Fruit fly (Drosophila melanogaster) whole organism, embryonic: Measurements from ENCODE around the gene mRpS30.

Source experiments
- Atf3 ChIP-seq: fragments of 200-800 bp; sonication (Bioruptor generic); optimal IDR thresholded peaks from 3 replicates; lab custom pipeline; 2016; ENCODE audit warnings: missing biosample characterization, missing genetic modification characterization
- CG10366 ChIP-seq: fragments of 200-800 bp; sonication (Bioruptor generic); IDR thresholded peaks from 2 replicates; pipeline ENCODE4 v1.3.6; 2022; ENCODE audit warnings: missing biosample characterization, missing genetic modification characterization
- CG10543 ChIP-seq: fragments of 200-800 bp; sonication (Bioruptor generic); optimal IDR thresholded peaks from 3 replicates; lab custom pipeline; 2017; ENCODE audit warnings: missing biosample characterization, mild to moderate bottlenecking, missing genetic modification characterization, moderate library complexity
- CG11093 ChIP-seq: fragments of 200-800 bp; sonication (Bioruptor generic); IDR thresholded peaks from 3 replicates; pipeline ENCODE4 v1.3.6; 2022; ENCODE audit warnings: missing biosample characterization, missing genetic modification characterization
- CG11560 ChIP-seq: fragments of 200-800 bp; sonication (Bioruptor generic); IDR thresholded peaks from 3 replicates; pipeline ENCODE4 v1.3.6; 2022; ENCODE audit warnings: missing biosample characterization, missing genetic modification characterization
- CG12236 ChIP-seq: fragments of 200-800 bp; sonication (Bioruptor generic); optimal IDR thresholded peaks from 2 replicates; lab custom pipeline; 2016; ENCODE audit warnings: missing biosample characterization, missing genetic modification characterization
- CG13424 ChIP-seq: fragments of 200-800 bp; sonication (Bioruptor generic); optimal IDR thresholded peaks from 2 replicates; lab custom pipeline; 2019; ENCODE audit warnings: missing biosample characterization, mild to moderate bottlenecking, missing genetic modification characterization, moderate library complexity
- CG13894 ChIP-seq: fragments of 200-800 bp; sonication (Bioruptor generic); optimal IDR thresholded peaks from 3 replicates; lab custom pipeline; 2018; ENCODE audit warnings: missing biosample characterization, mild to moderate bottlenecking, missing genetic modification characterization, moderate library complexity
- CG14014 ChIP-seq: fragments of 200-800 bp; sonication (Bioruptor generic); IDR thresholded peaks from 2 replicates; pipeline ENCODE4 v1.3.6; 2022; ENCODE audit warnings: missing biosample characterization, missing genetic modification characterization
- CG15601 ChIP-seq: fragments of 200-800 bp; sonication (Bioruptor generic); optimal IDR thresholded peaks from 3 replicates; lab custom pipeline; 2019; ENCODE audit warnings: missing biosample characterization, mild to moderate bottlenecking, missing genetic modification characterization, moderate library complexity
- CG15696 ChIP-seq: fragments of 200-800 bp; sonication (Bioruptor generic); optimal IDR thresholded peaks from 2 replicates; lab custom pipeline; 2019; ENCODE audit warnings: missing biosample characterization, mild to moderate bottlenecking, missing genetic modification characterization, moderate library complexity
- CG17359 ChIP-seq: fragments of 200-800 bp; sonication (Bioruptor generic); optimal IDR thresholded peaks from 3 replicates; lab custom pipeline; 2018; ENCODE audit warnings: missing biosample characterization, mild to moderate bottlenecking, missing genetic modification characterization, moderate library complexity
- CG31365 ChIP-seq: fragments of 200-800 bp; sonication (Bioruptor generic); optimal IDR thresholded peaks from 2 replicates; lab custom pipeline; 2018; ENCODE audit warnings: missing biosample characterization, mild to moderate bottlenecking, missing genetic modification characterization
- CG42726 ChIP-seq: fragments of 200-800 bp; sonication (Bioruptor generic); IDR thresholded peaks from 2 replicates; pipeline ENCODE4 v1.3.6; 2022; ENCODE audit warnings: missing biosample characterization, missing genetic modification characterization; ENCODE audit not compliant: partially characterized antibody
- CG4730 ChIP-seq: fragments of 200-800 bp; sonication (Bioruptor generic); IDR thresholded peaks from 2 replicates; pipeline ENCODE4 v1.3.6; 2022; ENCODE audit warnings: missing biosample characterization, missing genetic modification characterization
- CG5245 ChIP-seq: fragments of 200-800 bp; sonication (Bioruptor generic); optimal IDR thresholded peaks from 3 replicates; lab custom pipeline; 2016; ENCODE audit warnings: missing biosample characterization, missing genetic modification characterization
- CG7745 ChIP-seq: fragments of 200-800 bp; sonication (Bioruptor generic); optimal IDR thresholded peaks from 2 replicates; lab custom pipeline; 2018; ENCODE audit warnings: missing biosample characterization, mild to moderate bottlenecking, missing genetic modification characterization, moderate library complexity
- CG7928 ChIP-seq: fragments of 200-800 bp; sonication (Bioruptor generic); optimal IDR thresholded peaks from 2 replicates; lab custom pipeline; 2017; ENCODE audit warnings: missing biosample characterization, mild to moderate bottlenecking, missing genetic modification characterization
- CG8765 ChIP-seq: fragments of 200-800 bp; sonication (Bioruptor generic); IDR thresholded peaks from 2 replicates; pipeline ENCODE4 v1.3.6; 2022; ENCODE audit warnings: missing biosample characterization, missing genetic modification characterization
- CrebB ChIP-seq: fragments of 200-800 bp; sonication (Bioruptor generic); optimal IDR thresholded peaks from 3 replicates; lab custom pipeline; 2018; ENCODE audit warnings: missing biosample characterization, mild to moderate bottlenecking, missing genetic modification characterization
- Dfd ChIP-seq, 2 experiments: fragments of >200 bp; optimal IDR thresholded peaks; 2 replicates each; lab custom pipeline; 2017; ENCODE audit warnings: missing biosample characterization in 2 of 2, missing genetic modification characterization in 2 of 2
- Ets65A ChIP-seq: fragments of 200-800 bp; sonication (Bioruptor generic); peaks from one replicate; lab custom pipeline; 2016; ENCODE audit warnings: missing biosample characterization, missing genetic modification characterization
- H2.0 ChIP-seq: fragments of 200-800 bp; sonication (Bioruptor generic); IDR thresholded peaks from 2 replicates; pipeline ENCODE4 v1.3.6; 2022; ENCODE audit warnings: missing biosample characterization, missing genetic modification characterization
- Hmr ChIP-seq: fragments of 200-800 bp; sonication (Bioruptor generic); optimal IDR thresholded peaks from 3 replicates; lab custom pipeline; 2017; ENCODE audit warnings: mild to moderate bottlenecking, missing biosample characterization, missing genetic modification reagents, missing genetic modification characterization
- Hr3 ChIP-seq: fragments of 200-800 bp; sonication (Bioruptor generic); optimal IDR thresholded peaks from 3 replicates; lab custom pipeline; 2016; ENCODE audit warnings: missing biosample characterization, missing genetic modification characterization
- Meics ChIP-seq: fragments of 200-800 bp; sonication (Bioruptor generic); optimal IDR thresholded peaks from 2 replicates; lab custom pipeline; 2017; ENCODE audit warnings: missing biosample characterization, mild to moderate bottlenecking, missing genetic modification characterization
- Mes4 ChIP-seq: fragments of 200-800 bp; sonication (Bioruptor generic); optimal IDR thresholded peaks from 2 replicates; lab custom pipeline; 2016; ENCODE audit warnings: missing biosample characterization, missing genetic modification characterization
- NC2α ChIP-seq: fragments of 200-800 bp; sonication (Bioruptor generic); optimal IDR thresholded peaks from 2 replicates; lab custom pipeline; 2016; ENCODE audit warnings: missing biosample characterization, missing genetic modification characterization
- Neu2 ChIP-seq: fragments of 200-800 bp; sonication (Bioruptor generic); optimal IDR thresholded peaks from 3 replicates; lab custom pipeline; 2016; ENCODE audit warnings: missing biosample characterization, missing genetic modification characterization, borderline replicate concordance
- Nf-YC ChIP-seq: fragments of 200-800 bp; optimal IDR thresholded peaks from 3 replicates; lab custom pipeline; 2019; ENCODE audit warnings: missing biosample characterization, mild to moderate bottlenecking, missing genetic modification characterization, moderate library complexity
- Sin3A ChIP-seq: fragments of >200 bp; optimal IDR thresholded peaks from 2 replicates; lab custom pipeline; 2018
- Sox102F ChIP-seq: fragments of 200-800 bp; sonication (Bioruptor generic); optimal IDR thresholded peaks from 2 replicates; lab custom pipeline; 2018; ENCODE audit warnings: missing biosample characterization, mild to moderate bottlenecking, missing genetic modification characterization, moderate library complexity
- Ssrp ChIP-seq: fragments of 200-800 bp; sonication (Bioruptor generic); optimal IDR thresholded peaks from 2 replicates; lab custom pipeline; 2018; ENCODE audit warnings: missing biosample characterization, mild to moderate bottlenecking, missing genetic modification characterization, moderate library complexity
- ato ChIP-seq: fragments of 200-800 bp; sonication (Bioruptor generic); IDR thresholded peaks from 2 replicates; pipeline ENCODE4 v1.3.6; 2022; ENCODE audit warnings: missing biosample characterization, missing genetic modification characterization; ENCODE audit not compliant: partially characterized antibody
- cad ChIP-seq: fragments of >200 bp; optimal IDR thresholded peaks from 2 replicates; lab custom pipeline; 2017; ENCODE audit warnings: missing biosample characterization, missing genetic modification characterization
- corto ChIP-seq: fragments of 200-800 bp; sonication (Bioruptor generic); optimal IDR thresholded peaks from 2 replicates; lab custom pipeline; 2016; ENCODE audit warnings: missing biosample characterization, mild to moderate bottlenecking, missing genetic modification characterization, moderate library complexity
- dati ChIP-seq: fragments of 200-800 bp; sonication (Bioruptor generic); IDR thresholded peaks from 2 replicates; pipeline ENCODE4 v1.3.6; 2022; ENCODE audit warnings: missing biosample characterization, missing genetic modification characterization
- dimm ChIP-seq: fragments of 200-800 bp; sonication (Bioruptor generic); IDR thresholded peaks from 2 replicates; pipeline ENCODE4 v1.3.6; 2022; ENCODE audit warnings: missing biosample characterization, missing genetic modification characterization
- gsb ChIP-seq: fragments of 200-800 bp; sonication (Bioruptor generic); IDR thresholded peaks from 2 replicates; pipeline ENCODE4 v1.3.6; 2022; ENCODE audit warnings: missing biosample characterization, missing genetic modification characterization
- hth ChIP-seq: fragments of >200 bp; optimal IDR thresholded peaks from 2 replicates; lab custom pipeline; 2017; ENCODE audit warnings: inconsistent platforms
- jing ChIP-seq: fragments of 200-800 bp; sonication (Bioruptor generic); optimal IDR thresholded peaks from 2 replicates; lab custom pipeline; 2018; ENCODE audit warnings: missing biosample characterization, mild to moderate bottlenecking, missing genetic modification characterization
- lab ChIP-seq: fragments of 200-800 bp; sonication (Bioruptor generic); optimal IDR thresholded peaks from 3 replicates; lab custom pipeline; 2017; ENCODE audit warnings: missing biosample characterization, missing genetic modification characterization, mild to moderate bottlenecking, moderate library complexity, missing genetic modification reagents
- lbe ChIP-seq: fragments of 200-800 bp; sonication (Bioruptor generic); optimal IDR thresholded peaks from 2 replicates; lab custom pipeline; 2016; ENCODE audit warnings: missing biosample characterization, mild to moderate bottlenecking, missing genetic modification characterization
- lola ChIP-seq, 3 experiments: fragments of >200 bp in 2 of 3; fragments of 200-800 bp in 1 of 3; sonication (Bioruptor generic) in 1 of 3; optimal IDR thresholded peaks; 2 replicates each; lab custom pipeline; 2017 to 2019; ENCODE audit warnings: missing biosample characterization in 3 of 3, missing genetic modification characterization in 3 of 3, mild to moderate bottlenecking in 1 of 3, moderate library complexity in 1 of 3
- mld ChIP-seq: fragments of 200-800 bp; sonication (Bioruptor generic); IDR thresholded peaks from 3 replicates; pipeline ENCODE4 v1.3.6; 2022; ENCODE audit warnings: missing biosample characterization, missing genetic modification characterization; ENCODE audit not compliant: partially characterized antibody
- nmo ChIP-seq: fragments of 200-800 bp; sonication (Bioruptor generic); optimal IDR thresholded peaks from 2 replicates; lab custom pipeline; 2018; ENCODE audit warnings: missing biosample characterization, mild to moderate bottlenecking, missing genetic modification characterization, moderate library complexity
- sima ChIP-seq: fragments of 200-800 bp; sonication (Bioruptor generic); optimal IDR thresholded peaks from 2 replicates; lab custom pipeline; 2016; ENCODE audit warnings: missing biosample characterization, missing genetic modification characterization
- sisA ChIP-seq: fragments of 200-800 bp; sonication (Bioruptor generic); IDR thresholded peaks from 2 replicates; pipeline ENCODE4 v1.3.6; 2022; ENCODE audit warnings: missing biosample characterization, missing genetic modification characterization
- sr ChIP-seq: fragments of 200-800 bp; sonication (Bioruptor generic); IDR thresholded peaks from 3 replicates; pipeline ENCODE4 v1.3.6; 2022; ENCODE audit warnings: missing biosample characterization, missing genetic modification characterization
- ssp ChIP-seq: fragments of 200-800 bp; sonication (Bioruptor generic); IDR thresholded peaks from 2 replicates; pipeline ENCODE4 v1.3.6; 2022; ENCODE audit warnings: missing biosample characterization, missing genetic modification characterization
- wek ChIP-seq: fragments of 200-800 bp; sonication (Bioruptor generic); optimal IDR thresholded peaks from 3 replicates; lab custom pipeline; 2018; ENCODE audit warnings: missing biosample characterization, mild to moderate bottlenecking, missing genetic modification characterization, moderate library complexity

The mRpS30 gene

DNA sequence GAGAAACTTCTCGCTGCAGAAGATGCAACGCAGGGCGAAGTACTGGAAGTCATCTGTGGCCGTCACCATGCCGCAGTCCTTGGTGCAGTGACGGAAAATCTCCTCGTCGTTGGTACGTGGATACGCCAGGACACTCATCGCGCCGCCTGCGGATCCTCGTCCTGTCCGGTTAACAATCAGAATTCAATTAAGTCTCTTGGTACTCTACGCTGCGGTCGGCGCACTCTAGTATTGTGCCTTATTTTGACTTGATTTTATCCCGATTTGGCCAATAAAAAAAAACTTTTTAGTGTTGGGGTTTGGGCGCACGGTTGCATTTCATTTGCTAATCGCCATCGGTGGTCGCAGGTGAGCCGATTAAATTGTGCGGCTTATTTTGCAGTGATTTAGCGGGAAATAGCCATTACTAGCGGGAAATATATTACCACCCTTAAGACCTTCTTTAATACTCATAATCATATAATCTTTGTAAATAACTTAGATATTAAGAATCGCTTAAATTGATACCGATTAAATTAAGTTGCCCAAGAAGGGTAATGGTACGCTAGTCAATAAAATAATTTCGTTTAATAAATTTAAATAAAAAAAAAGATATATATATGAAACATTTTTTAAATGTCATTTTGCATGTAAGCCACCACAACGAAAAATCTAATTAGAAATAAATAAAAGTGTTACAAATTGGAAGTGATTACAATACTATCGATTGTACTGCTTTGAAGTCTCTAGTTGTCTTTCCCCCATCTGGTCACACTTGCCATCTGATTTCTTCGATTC is 39.8 kb upstream of the mRpS30 start, which contains the start of the genes CG8944 and CCT6 (continued):
- TF ChIP-seq CG13424 (peak; percentile 29), ssp (GFP tag; lab: Robert Waterston, UW) (peak; percentile 28; the same call in 1 of the 2 replicates), Hr3 (GFP tag; lab: Kevin White, UChicago) (peak; percentile 28), ato (GFP tag; lab: Robert Waterston, UW) (no peak), dati (GFP tag; lab: Robert Waterston, UW) (no peak), corto (no peak), jing (GFP tag; lab: Kevin White, UChicago) (no peak), sr (no peak), sima (GFP tag; lab: Kevin White, UChicago) (no peak), CG11093 (GFP tag; lab: Robert Waterston, UW) (no peak), CG11560 (no peak), dimm (GFP tag; lab: Robert Waterston, UW) (no peak), CrebB (tag; lab: Kevin White, UChicago) (no peak), CG14014 (GFP tag; lab: Robert Waterston, UW) (no peak), hth (lab: Kevin White, UChicago) (no peak), CG13894 (no peak), Meics (no peak), Ets65A (peak; percentile 81), CG12236 (GFP tag; lab: Kevin White, UChicago) (no peak), CG8765 (GFP tag; lab: Robert Waterston, UW) (no peak), cad (no peak), Nf-YC (tag; lab: Kevin White, UChicago) (peak; percentile 31), mld (no peak), CG10543 (GFP tag; lab: Kevin White, UChicago) (no peak), H2.0 (GFP tag; lab: Robert Waterston, UW) (no peak), CG17359 (no peak), lola (GFP tag; optimal IDR thresholded peaks at IDR 0.05; lab: Kevin White, UChicago) (no peak), Sin3A (no peak), CG31365 (tag; lab: Kevin White, UChicago) (no peak), Hmr (no peak), Neu2 (GFP tag; lab: Kevin White, UChicago) (no peak), Atf3 (GFP tag; lab: Kevin White, UChicago) (no peak), NC2α (GFP tag; lab: Kevin White, UChicago) (no peak), CG15696 (tag; lab: Kevin White, UChicago) (no peak), CG5245 (GFP tag; lab: Kevin White, UChicago) (no peak), Dfd (GFP tag; optimal IDR thresholded peaks at IDR 0.05; lab: Kevin White, UChicago) (no peak), nmo (GFP tag; lab: Kevin White, UChicago) (peak; percentile 29), Sox102F (GFP tag; lab: Kevin White, UChicago) (no peak), gsb (GFP tag; lab: Robert Waterston, UW) (no peak), wek (GFP tag; lab: Kevin White, UChicago) (no peak), CG7745 (tag; lab: Kevin White, UChicago) (no peak), lab (GFP tag; lab: Kevin White, UChicago) (no peak), CG10366 (GFP tag; lab: Robert Waterston, UW) (no peak), sisA (GFP tag; lab: Robert Waterston, UW) (no peak), Ssrp (peak; percentile 5), CG4730 (no peak), CG7928 (GFP tag; lab: Kevin White, UChicago) (no peak), lbe (GFP tag; lab: Kevin White, UChicago) (no peak), CG15601 (tag; lab: Kevin White, UChicago) (no peak), CG42726 (GFP tag; lab: Robert Waterston, UW) (no peak), Mes4 (GFP tag; lab: Kevin White, UChicago) (no peak)
